Worm (Caenorhabditis elegans) whole organism, L4 larva: ENCODE results near the gene F19D8.2.

Experiments
- D1046.2 ChIP-seq: fragments of 200-800 bp; sonication (Bioruptor generic); IDR thresholded peaks from 2 replicates; pipeline ENCODE4 v1.3.6; 2022; ENCODE audit warnings: missing genetic modification characterization, missing compliant biosample characterization
- F10B5.3 ChIP-seq: sonication (generic microtip); optimal IDR thresholded peaks from 2 replicates; lab custom pipeline; 2016; ENCODE audit warnings: mild to moderate bottlenecking, missing genetic modification characterization, missing compliant biosample characterization
- cey-2 ChIP-seq: sonication (generic microtip); optimal IDR thresholded peaks from 3 replicates; lab custom pipeline; 2017; ENCODE audit warnings: missing genetic modification characterization, mild to moderate bottlenecking, missing compliant biosample characterization, antibody characterized with exemption, borderline replicate concordance; ENCODE audit not compliant: insufficient read depth
- nhr-237 ChIP-seq: sonication (generic microtip); optimal IDR thresholded peaks from 2 replicates; lab custom pipeline; 2017; ENCODE audit warnings: missing biosample characterization, missing genetic modification characterization
- saeg-2 ChIP-seq: fragments of 200-800 bp; sonication (Bioruptor generic); IDR thresholded peaks from 2 replicates; pipeline ENCODE4 v1.3.6; 2022; ENCODE audit warnings: missing genetic modification reagents, missing genetic modification characterization, missing compliant biosample characterization
- skn-1 ChIP-seq: fragments of 150-350 bp; optimal IDR thresholded peaks from 2 replicates; lab custom pipeline; 2014; ENCODE audit warnings: missing biosample characterization, missing genetic modification characterization
- ztf-11 ChIP-seq: fragments of 150-350 bp; optimal IDR thresholded peaks from 2 replicates; lab custom pipeline; 2014; ENCODE audit warnings: missing biosample characterization, missing genetic modification characterization

DNA sequence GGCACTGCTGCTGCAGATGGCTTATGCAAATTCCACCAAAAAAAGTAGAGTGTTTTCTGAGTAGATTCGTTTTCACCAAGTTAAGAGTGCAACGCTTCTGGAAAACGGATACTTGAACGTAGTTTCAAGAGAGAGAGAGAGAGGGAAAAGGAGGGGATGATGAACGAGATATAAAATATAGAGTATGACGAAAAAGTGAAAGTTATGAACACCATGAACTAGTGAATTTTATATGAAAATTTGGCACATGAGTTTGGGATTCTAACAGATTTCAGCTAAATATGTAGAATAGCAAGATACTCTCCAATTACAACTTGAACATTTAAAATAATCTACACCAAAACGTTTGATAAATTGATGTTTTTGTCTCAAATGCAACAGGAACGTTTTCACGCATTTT lies 24.5 kb upstream of the F19D8.2 start, which contains the start of gene obr-3:
- TF ChIP-seq ztf-11 (tag; lab: Kevin White, UChicago) (no peak), saeg-2 (no peak), F10B5.3 (tag; lab: Kevin White, UChicago) (no peak), skn-1 (tag; lab: Kevin White, UChicago) (no peak), cey-2 (tag; lab: Kevin White, UChicago) (no peak), D1046.2 (GFP tag; lab: Robert Waterston, UW) (no peak), nhr-237 (no peak)
